Worm (Caenorhabditis elegans): ENCODE results near the gene F14D2.7.

DNA sequence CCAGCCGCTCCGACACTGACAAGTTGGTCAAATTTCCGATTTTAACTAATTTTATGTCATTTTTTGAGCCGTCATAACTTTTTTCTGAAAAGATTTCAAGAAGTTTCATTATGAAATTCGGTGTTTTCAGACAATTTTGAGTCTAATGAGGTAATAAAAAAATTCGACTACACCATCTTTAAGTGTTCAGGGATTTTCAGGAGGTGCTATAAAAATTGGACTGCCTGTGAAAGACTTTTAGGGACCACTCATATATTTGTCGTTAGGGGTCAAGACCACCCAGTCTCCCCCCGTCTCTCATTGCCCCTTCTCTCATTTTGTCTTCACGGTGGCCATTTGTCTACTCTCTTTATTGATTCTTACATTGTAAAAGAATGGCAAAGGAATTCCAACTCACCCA is 36.3 kb upstream of the F14D2.7 start, which contains the start of gene bath-10:
- TF ChIP-seq flt-1 (GFP tag; IDR thresholded peaks at IDR 0.05) (no peak), med-1 (GFP tag; optimal IDR thresholded peaks at IDR 0.05; ENCODE audit: insufficient read depth) (no peak), ref-1 (GFP tag; conservative IDR thresholded peaks at IDR 0.05) (no peak), ztf-29 (GFP tag; IDR thresholded peaks at IDR 0.05) (no peak), cog-1 (tag; optimal IDR thresholded peaks at IDR 0.05) (no peak), T22C8.4 (GFP tag; IDR thresholded peaks at IDR 0.05) (no peak), ztf-23 (GFP tag; IDR thresholded peaks at IDR 0.05) (no peak)

All from whole organism, midembryonic.